Fruit fly (Drosophila melanogaster): ENCODE results near the gene comm3.

DNA sequence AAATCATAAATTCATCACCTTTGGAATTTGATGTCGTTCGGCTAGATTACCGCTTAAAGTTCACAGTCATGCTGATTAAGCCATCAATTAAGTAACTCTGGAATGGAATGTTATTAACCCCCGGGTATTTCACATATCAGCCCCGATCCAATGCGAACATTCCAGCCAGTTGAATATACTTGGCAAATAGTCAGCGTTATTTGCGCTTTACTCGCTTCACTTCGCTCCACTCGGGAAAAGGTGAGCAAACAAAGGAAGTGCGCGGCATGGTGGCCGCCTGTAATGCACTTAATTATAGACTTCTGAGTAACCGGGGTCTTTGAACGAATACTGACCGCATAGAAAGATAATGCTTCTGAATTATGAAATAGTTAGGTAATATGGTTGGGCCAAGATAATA lies 9.9 kb downstream of the comm3 start:
- no peak for TF ChIP-seq CTCF (optimal IDR thresholded peaks at IDR 0.05)
- no peak for TF ChIP-seq CG8478 (optimal IDR thresholded peaks at IDR 0.05)
